Worm (Caenorhabditis elegans): ENCODE measurements around the gene nac-2.

DNA sequence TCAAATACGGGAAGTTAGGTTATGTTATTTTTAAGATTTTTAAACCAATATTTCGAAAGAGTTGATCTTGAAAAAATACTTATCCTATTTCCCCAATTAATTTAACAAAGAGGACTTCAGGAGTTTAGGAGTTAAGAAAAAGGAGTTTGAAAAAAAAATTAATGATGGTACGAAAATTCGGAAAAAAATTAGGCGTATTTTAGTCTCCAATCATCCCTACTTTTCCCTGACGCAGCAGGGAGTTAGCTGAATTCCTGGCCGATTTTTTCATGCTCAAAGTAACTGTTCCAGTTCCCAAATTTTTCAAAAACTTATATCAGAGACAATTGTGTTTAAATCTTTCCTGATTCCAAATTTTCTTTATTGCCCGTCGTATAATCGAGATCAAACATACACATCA lies 19.5 kb downstream of the nac-2 start:
- TF ChIP-seq sea-2 (GFP tag; optimal IDR thresholded peaks at IDR 0.05): no peak
- no peak for TF ChIP-seq mdl-1 (tag; optimal IDR thresholded peaks at IDR 0.05)
- no peak for TF ChIP-seq nhr-77 (tag; optimal IDR thresholded peaks at IDR 0.05)
- TF ChIP-seq unc-62 (GFP tag; optimal IDR thresholded peaks at IDR 0.05): no peak
- no peak for TF ChIP-seq ama-1 (optimal IDR thresholded peaks at IDR 0.05)
- no peak for TF ChIP-seq skn-1 (tag; optimal IDR thresholded peaks at IDR 0.05)
- TF ChIP-seq ceh-9 (tag; optimal IDR thresholded peaks at IDR 0.05): no peak
- no peak for TF ChIP-seq pha-4 (tag; optimal IDR thresholded peaks at IDR 0.05)
- no peak for TF ChIP-seq lin-39 (tag; optimal IDR thresholded peaks at IDR 0.05)
- TF ChIP-seq snpc-4 (tag; optimal IDR thresholded peaks at IDR 0.05): no peak
- no peak for TF ChIP-seq nhr-28 (tag; optimal IDR thresholded peaks at IDR 0.05)
- no peak for TF ChIP-seq unc-39 (tag; optimal IDR thresholded peaks at IDR 0.05)
